Fruit fly (Drosophila melanogaster) whole organism, wandering third instar larva: ENCODE measurements around the gene CG18249.

Source experiments
- Abd-B ChIP-seq: fragments of >200 bp; optimal IDR thresholded peaks from 2 replicates; lab custom pipeline; 2017; ENCODE audit warnings: missing biosample characterization, missing genetic modification characterization
- Dfd ChIP-seq: fragments of >200 bp; optimal IDR thresholded peaks from 2 replicates; lab custom pipeline; 2017; ENCODE audit warnings: missing biosample characterization, missing genetic modification characterization
- Hr78 ChIP-seq: fragments of >200 bp; optimal IDR thresholded peaks from 2 replicates; lab custom pipeline; 2017; ENCODE audit warnings: missing biosample characterization, missing genetic modification characterization
- Myc ChIP-seq: fragments of >200 bp; optimal IDR thresholded peaks from 2 replicates; lab custom pipeline; 2017
- dl ChIP-seq, 2 experiments: fragments of 175-275, 200-275 bp in 1 of 2; fragments of 200-275 bp in 1 of 2; sonication (Bioruptor generic); optimal IDR thresholded peaks; lab custom pipeline; 2018; ENCODE audit warnings: mild to moderate bottlenecking in 2 of 2, missing biosample characterization in 2 of 2, missing genetic modification characterization in 2 of 2, moderate library complexity in 2 of 2; ENCODE audit not compliant: partially characterized antibody in 2 of 2, insufficient read depth in 1 of 2
- psq ChIP-seq: fragments of 200-800 bp; sonication (Bioruptor generic); optimal IDR thresholded peaks from 3 replicates; lab custom pipeline; 2017; ENCODE audit warnings: missing biosample characterization, mild to moderate bottlenecking, missing genetic modification characterization, moderate library complexity

DNA sequence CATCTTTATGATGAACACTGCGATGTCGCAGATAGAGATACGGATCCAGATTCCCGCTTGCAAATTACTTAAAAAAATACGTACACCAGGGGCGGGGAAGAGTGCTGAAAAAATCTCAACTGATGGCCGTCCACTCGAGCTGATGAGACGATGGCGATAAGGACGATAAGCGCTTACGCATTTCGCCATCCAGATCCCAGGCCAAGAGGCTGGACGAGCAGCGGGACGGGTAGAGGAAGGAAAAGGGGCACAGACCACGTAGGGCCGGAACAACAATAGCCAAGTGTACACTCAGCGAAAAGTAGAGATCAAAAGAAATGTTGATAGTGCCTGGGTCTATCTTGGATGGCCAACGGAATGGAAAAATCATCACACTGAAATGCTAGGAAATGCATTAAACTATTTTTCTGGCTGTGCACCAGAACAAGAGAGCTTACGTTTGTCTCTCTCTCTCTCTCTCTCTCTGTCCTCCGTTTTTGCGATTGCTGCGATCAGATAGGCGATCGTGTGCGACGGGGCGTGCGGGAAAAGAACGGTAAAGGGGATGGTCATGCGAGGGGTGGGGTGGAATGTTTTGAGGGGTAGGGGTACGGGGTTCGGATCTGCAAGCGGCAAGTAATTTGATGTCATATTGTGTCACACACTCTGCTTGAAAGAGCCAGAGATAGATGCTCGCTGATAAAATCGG lies 32.4 kb upstream of the CG18249 start:
- no peak for TF ChIP-seq dl (GFP tag; optimal IDR thresholded peaks at IDR 0.05; lab: Kevin White, UChicago; ENCODE audit: insufficient read depth in 1 of 2, partially characterized antibody in 2 of 2)
- no peak for TF ChIP-seq Hr78 (GFP tag; lab: Kevin White, UChicago)
- no peak for TF ChIP-seq Myc (lab: Kevin White, UChicago)
- TF ChIP-seq psq (GFP tag; lab: Kevin White, UChicago): no peak
- no peak for TF ChIP-seq Abd-B (GFP tag; lab: Kevin White, UChicago)
- TF ChIP-seq Dfd: no peak
